Worm (Caenorhabditis elegans) whole organism, early embryonic: ENCODE measurements around the gene C23H3.9.

ENCODE experiments used
- ama-1 ChIP-seq: fragments of 150-350 bp; optimal IDR thresholded peaks from 2 replicates; lab custom pipeline; 2014
- ceh-36 ChIP-seq: sonication (generic microtip); optimal IDR thresholded peaks from 2 replicates; lab custom pipeline; 2016; ENCODE audit warnings: missing genetic modification characterization, inconsistent platforms, missing compliant biosample characterization
- ets-7 ChIP-seq: sonication (generic microtip); optimal IDR thresholded peaks from 2 replicates; lab custom pipeline; 2016; ENCODE audit warnings: missing genotype, missing genetic modification characterization, missing compliant biosample characterization
- pes-1 ChIP-seq: fragments of 200-800 bp; sonication (Bioruptor generic); IDR thresholded peaks from 2 replicates; pipeline ENCODE4 v1.3.6; 2022; ENCODE audit warnings: missing genetic modification reagents, missing genetic modification characterization, missing compliant biosample characterization
- scrt-1 ChIP-seq: fragments of 200-800 bp; sonication (Bioruptor generic); IDR thresholded peaks from 2 replicates; pipeline ENCODE4 v1.3.6; 2022; ENCODE audit warnings: missing genetic modification characterization, missing compliant biosample characterization
- tbx-11 ChIP-seq: fragments of 200-800 bp; sonication (Bioruptor generic); IDR thresholded peaks from 2 replicates; pipeline ENCODE4 v1.3.6; 2022; ENCODE audit warnings: missing genetic modification characterization, missing compliant biosample characterization

DNA sequence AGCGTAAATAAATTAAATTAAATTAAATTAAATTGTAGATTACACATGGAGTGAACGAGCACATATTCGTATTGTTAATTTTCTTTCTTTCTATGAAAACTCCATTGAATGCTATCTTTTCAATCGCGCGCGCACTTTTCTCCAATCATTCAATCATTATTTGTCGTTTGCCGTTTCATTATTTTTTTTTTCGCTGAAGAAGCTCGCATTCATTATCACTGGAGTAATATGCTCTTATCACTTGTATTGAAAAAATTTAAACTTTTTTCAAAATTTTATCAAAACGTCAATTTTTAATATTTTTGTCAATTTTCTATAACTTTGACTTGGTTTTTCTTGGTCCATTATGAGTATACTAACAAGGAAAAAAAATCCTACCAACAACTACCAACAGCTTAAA is 13.6 kb downstream of the C23H3.9 start:
- TF ChIP-seq ceh-36 (tag; lab: Kevin White, UChicago) (no peak), ama-1 (lab: Kevin White, UChicago) (no peak), ets-7 (no peak), scrt-1 (GFP tag; lab: Robert Waterston, UW) (no peak), tbx-11 (GFP tag; lab: Robert Waterston, UW) (no peak), pes-1 (no peak)
